Worm (Caenorhabditis elegans) whole organism, L4 larva: ENCODE data around the gene eif-3.F.

Experiments used
- D1046.2 ChIP-seq: fragments of 200-800 bp; sonication (Bioruptor generic); IDR thresholded peaks from 2 replicates; pipeline ENCODE4 v1.3.6; 2022; ENCODE audit warnings: missing genetic modification characterization, missing compliant biosample characterization
- F44E2.7 ChIP-seq: fragments of 200-800 bp; sonication (Bioruptor generic); IDR thresholded peaks from 2 replicates; pipeline ENCODE4 v2.1.2; 2022; ENCODE audit warnings: missing genetic modification characterization, missing compliant biosample characterization
- F49E8.2 ChIP-seq: sonication (generic microtip); optimal IDR thresholded peaks from 2 replicates; lab custom pipeline; 2016; ENCODE audit warnings: missing compliant biosample characterization, mild to moderate bottlenecking, missing genetic modification characterization, borderline replicate concordance
- T20F7.1 ChIP-seq: fragments of 200-800 bp; sonication (Bioruptor generic); optimal IDR thresholded peaks from 2 replicates; lab custom pipeline; 2018; ENCODE audit warnings: mild to moderate bottlenecking, missing genetic modification characterization, missing compliant biosample characterization
- Y48G9A.11 ChIP-seq: fragments of 200-800 bp; sonication (Bioruptor generic); IDR thresholded peaks from 2 replicates; pipeline ENCODE4 v1.3.6; 2022; ENCODE audit warnings: missing genetic modification reagents, missing genetic modification characterization, missing compliant biosample characterization
- Y75B8A.6 ChIP-seq: fragments of 200-800 bp; sonication (Bioruptor generic); IDR thresholded peaks from 2 replicates; pipeline ENCODE4 v1.3.6; 2022; ENCODE audit warnings: missing genetic modification reagents, missing genetic modification characterization, missing compliant biosample characterization
- ZK337.2 ChIP-seq: fragments of 200-800 bp; sonication (Bioruptor generic); IDR thresholded peaks from 2 replicates; pipeline ENCODE4 v1.3.6; 2022; ENCODE audit warnings: missing genetic modification reagents, missing genetic modification characterization, missing compliant biosample characterization
- aha-1 ChIP-seq: fragments of 150-350 bp; peaks from one replicate; lab custom pipeline; 2014; ENCODE audit warnings: missing biosample characterization, missing genetic modification characterization
- aly-2 ChIP-seq: sonication (generic microtip); optimal IDR thresholded peaks from 2 replicates; lab custom pipeline; 2018; ENCODE audit warnings: missing biosample characterization, missing genetic modification characterization
- ceh-20 ChIP-seq: fragments of 200-800 bp; sonication (Bioruptor generic); IDR thresholded peaks from 2 replicates; pipeline ENCODE4 v1.3.6; 2022; ENCODE audit warnings: missing genetic modification reagents, missing genetic modification characterization, missing compliant biosample characterization
- ceh-28 ChIP-seq: fragments of 150-350 bp; optimal IDR thresholded peaks from 2 replicates; lab custom pipeline; 2014; ENCODE audit warnings: missing biosample characterization, missing genetic modification reagents, missing genetic modification characterization
- ceh-82 ChIP-seq: sonication (generic microtip); optimal IDR thresholded peaks from 2 replicates; lab custom pipeline; 2017; ENCODE audit warnings: missing biosample characterization, missing genetic modification characterization
- daf-12 ChIP-seq: fragments of 150-350 bp; optimal IDR thresholded peaks from 2 replicates; lab custom pipeline; 2014; ENCODE audit warnings: missing biosample characterization, missing genetic modification reagents, missing genetic modification characterization
- daf-16 ChIP-seq, 3 experiments: sonication (generic microtip); optimal IDR thresholded peaks; 2 replicates each; lab custom pipeline; 2016 to 2017; ENCODE audit warnings: missing genetic modification characterization in 3 of 3, missing genetic modification reagents in 3 of 3, mild to moderate bottlenecking in 2 of 3, missing compliant biosample characterization in 2 of 3, missing biosample characterization in 1 of 3, moderate library complexity in 1 of 3
- daf-8 ChIP-seq: fragments of 200-800 bp; sonication (Bioruptor generic); IDR thresholded peaks from 2 replicates; pipeline ENCODE4 v1.3.6; 2022; ENCODE audit warnings: missing genetic modification characterization, missing compliant biosample characterization
- dmd-6 ChIP-seq: fragments of 200-800 bp; sonication (Bioruptor generic); IDR thresholded peaks from 2 replicates; pipeline ENCODE4 v1.3.6; 2022; ENCODE audit warnings: missing genetic modification reagents, missing genetic modification characterization, missing compliant biosample characterization
- dmd-8 ChIP-seq: fragments of 200-800 bp; sonication (Bioruptor generic); IDR thresholded peaks from 2 replicates; pipeline ENCODE4 v1.3.6; 2022; ENCODE audit warnings: missing genetic modification characterization, missing compliant biosample characterization
- fos-1 ChIP-seq: fragments of 150-350 bp; optimal IDR thresholded peaks from 2 replicates; lab custom pipeline; 2014; ENCODE audit warnings: missing biosample characterization, missing genetic modification characterization
- hif-1 ChIP-seq, 2 experiments: sonication (generic microtip); optimal IDR thresholded peaks; 2 replicates each; lab custom pipeline; 2016 to 2017; ENCODE audit warnings: missing compliant biosample characterization in 2 of 2, missing genetic modification characterization in 2 of 2, missing genetic modification reagents in 2 of 2, missing genotype in 2 of 2, mild to moderate bottlenecking in 1 of 2
- hlh-30 ChIP-seq: sonication (generic microtip); optimal IDR thresholded peaks from 2 replicates; lab custom pipeline; 2017; ENCODE audit warnings: antibody characterized with exemption, mild to moderate bottlenecking, missing genetic modification characterization, missing compliant biosample characterization; ENCODE audit not compliant: insufficient read depth
- lin-15B ChIP-seq: fragments of 150-350 bp; sonication (generic microtip); optimal IDR thresholded peaks from 3 replicates; lab custom pipeline; 2014; ENCODE audit warnings: missing biosample characterization, missing genetic modification characterization
- lsy-2 ChIP-seq, 2 experiments: fragments of 150-350 bp in 1 of 2; sonication (generic microtip) in 1 of 2; optimal IDR thresholded peaks; 2 replicates each; lab custom pipeline; 2014 to 2017; ENCODE audit warnings: missing biosample characterization in 2 of 2, missing genetic modification characterization in 2 of 2
- madf-5 ChIP-seq, 2 experiments: fragments of 200-800 bp; sonication (Bioruptor generic); IDR thresholded peaks; 2 replicates each; pipeline ENCODE4 v1.3.6; 2022; ENCODE audit warnings: missing compliant biosample characterization in 2 of 2, missing genetic modification characterization in 2 of 2
- madf-9 ChIP-seq: fragments of 200-800 bp; sonication (Bioruptor generic); conservative IDR thresholded peaks from 2 replicates; pipeline ENCODE4 v1.3.6; 2022; ENCODE audit warnings: missing genetic modification reagents, missing genetic modification characterization, missing compliant biosample characterization
- mdl-1 ChIP-seq, 2 experiments: fragments of 150-350 bp in 1 of 2; sonication (generic microtip) in 1 of 2; optimal IDR thresholded peaks; 2 replicates each; lab custom pipeline; 2014 to 2017; ENCODE audit warnings: missing biosample characterization in 2 of 2, missing genetic modification characterization in 2 of 2
- mxl-3 ChIP-seq: fragments of 200-800 bp; sonication (Bioruptor generic); optimal IDR thresholded peaks from 2 replicates; lab custom pipeline; 2018; ENCODE audit warnings: mild to moderate bottlenecking, missing genetic modification characterization, missing compliant biosample characterization
- nhr-11 ChIP-seq: fragments of 150-350 bp; optimal IDR thresholded peaks from 2 replicates; lab custom pipeline; 2014; ENCODE audit warnings: missing biosample characterization, missing genetic modification characterization
- nhr-237 ChIP-seq: sonication (generic microtip); optimal IDR thresholded peaks from 2 replicates; lab custom pipeline; 2017; ENCODE audit warnings: missing biosample characterization, missing genetic modification characterization
- pqm-1 ChIP-seq: sonication (generic microtip); optimal IDR thresholded peaks from 2 replicates; lab custom pipeline; 2017; ENCODE audit warnings: missing biosample characterization, missing genetic modification characterization
- saeg-2 ChIP-seq: fragments of 200-800 bp; sonication (Bioruptor generic); IDR thresholded peaks from 2 replicates; pipeline ENCODE4 v1.3.6; 2022; ENCODE audit warnings: missing genetic modification reagents, missing genetic modification characterization, missing compliant biosample characterization
- set-16 ChIP-seq: fragments of 200-800 bp; sonication (Bioruptor generic); IDR thresholded peaks from 2 replicates; pipeline ENCODE4 v1.3.6; 2022; ENCODE audit warnings: missing genetic modification reagents, missing genetic modification characterization, missing compliant biosample characterization
- snpc-4 ChIP-seq: fragments of 150-350 bp; optimal IDR thresholded peaks from 2 replicates; lab custom pipeline; 2014; ENCODE audit warnings: missing biosample characterization, missing genetic modification characterization
- spr-3 ChIP-seq: fragments of 200-800 bp; sonication (Bioruptor generic); optimal IDR thresholded peaks from 2 replicates; lab custom pipeline; 2018; ENCODE audit warnings: mild to moderate bottlenecking, missing genetic modification characterization, missing compliant biosample characterization
- unc-62 ChIP-seq, 3 experiments: fragments of 150-350 bp in 1 of 3; sonication (generic microtip); optimal IDR thresholded peaks in 2 of 3; peaks in 1 of 3; 1 replicate in 1 of 3; 2 replicates in 2 of 3; lab custom pipeline; 2014 to 2017; ENCODE audit warnings: missing biosample characterization in 3 of 3, missing genetic modification characterization in 3 of 3, missing genetic modification reagents in 3 of 3, missing genotype in 1 of 3
- zfp-3 ChIP-seq: fragments of 200-800 bp; sonication (Bioruptor generic); conservative IDR thresholded peaks from 2 replicates; pipeline ENCODE4 v1.3.6; 2022; ENCODE audit warnings: missing genetic modification reagents, missing genetic modification characterization, missing compliant biosample characterization

eif-3.F gene

DNA sequence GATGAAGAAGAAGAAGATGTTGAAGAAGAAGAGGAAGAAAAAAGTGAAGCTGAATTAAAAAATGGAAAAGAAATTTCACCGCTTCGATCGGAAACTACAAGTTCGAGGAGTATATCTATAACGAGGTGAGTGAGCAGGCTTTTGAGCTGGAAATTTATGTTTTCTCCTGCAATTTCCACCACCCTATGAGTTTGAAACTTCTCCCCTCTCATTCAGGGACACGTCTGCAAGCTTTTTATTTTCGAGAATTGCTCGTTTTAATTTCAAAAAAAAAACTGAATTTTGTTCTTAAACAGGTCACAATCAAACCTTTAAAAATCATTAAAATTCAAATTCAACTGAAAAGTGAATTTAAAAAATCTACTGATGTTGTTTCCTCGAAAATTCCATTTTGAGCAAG is 30.8 kb downstream of the eif-3.F start:
- no peak for TF ChIP-seq saeg-2 (GFP tag; lab: Robert Waterston, UW)
- peak in 1 of 2 experiments; percentile 72 for TF ChIP-seq unc-62 (GFP tag; optimal IDR thresholded peaks at IDR 0.05 in 1 of 2; lab: Kevin White, UChicago)
- no peak for TF ChIP-seq unc-62 (tag; optimal IDR thresholded peaks at IDR 0.05; lab: Kevin White, UChicago)
- no peak for TF ChIP-seq pqm-1 (tag; lab: Kevin White, UChicago)
- no peak for TF ChIP-seq ceh-28 (tag; lab: Kevin White, UChicago)

DNA sequence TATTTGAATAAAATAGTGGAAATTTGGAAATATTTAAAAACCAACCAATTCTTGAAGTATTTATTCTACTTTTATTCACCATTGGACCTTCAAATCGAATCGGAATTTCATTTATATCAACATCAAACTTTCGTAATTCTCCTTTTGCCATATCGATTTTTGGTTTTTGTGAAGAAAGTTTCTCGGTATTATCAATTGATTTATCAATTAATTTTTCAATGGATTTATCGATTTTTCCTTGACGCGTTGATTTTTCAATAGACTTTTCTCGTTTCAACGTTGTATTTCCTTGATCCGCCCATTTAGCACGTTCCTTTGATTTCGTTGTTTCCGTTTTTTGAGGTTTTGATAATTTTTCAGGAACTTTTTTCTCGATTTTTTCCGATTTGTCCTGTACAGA is 38.0 kb downstream of the eif-3.F start:
- TF ChIP-seq ceh-28 (tag; lab: Kevin White, UChicago): peak; percentile 56
- TF ChIP-seq Y75B8A.6 (GFP tag; lab: Robert Waterston, UW): no peak

DNA sequence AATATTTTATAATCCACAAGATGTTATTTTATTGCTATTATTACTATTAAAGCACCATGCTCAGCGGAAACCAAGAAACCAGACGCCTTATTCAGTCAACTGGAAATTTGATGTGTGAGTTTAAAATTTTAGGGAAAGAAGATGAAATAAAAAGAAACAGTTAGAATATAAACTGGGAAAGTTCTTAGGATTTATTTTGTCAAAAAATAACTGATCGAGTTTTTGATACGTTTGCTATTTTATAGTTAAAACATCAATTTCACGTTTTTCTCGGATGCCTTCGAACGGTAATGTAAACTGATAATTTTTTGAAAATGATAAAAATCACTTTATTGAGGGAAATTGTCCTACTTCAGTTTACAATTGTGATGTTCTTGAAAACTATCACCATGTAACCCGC is 41.0 kb downstream of the eif-3.F start, which contains the start of gene C06C3.3:
Gene C06C3.3 (minus strand): TSS at position 101 of the 400 bp plus-strand sequence.
- TF ChIP-seq zfp-3 (GFP tag; lab: Robert Waterston, UW): no peak
- no peak for TF ChIP-seq daf-8 (GFP tag; lab: Robert Waterston, UW)
- no peak for TF ChIP-seq fos-1

DNA sequence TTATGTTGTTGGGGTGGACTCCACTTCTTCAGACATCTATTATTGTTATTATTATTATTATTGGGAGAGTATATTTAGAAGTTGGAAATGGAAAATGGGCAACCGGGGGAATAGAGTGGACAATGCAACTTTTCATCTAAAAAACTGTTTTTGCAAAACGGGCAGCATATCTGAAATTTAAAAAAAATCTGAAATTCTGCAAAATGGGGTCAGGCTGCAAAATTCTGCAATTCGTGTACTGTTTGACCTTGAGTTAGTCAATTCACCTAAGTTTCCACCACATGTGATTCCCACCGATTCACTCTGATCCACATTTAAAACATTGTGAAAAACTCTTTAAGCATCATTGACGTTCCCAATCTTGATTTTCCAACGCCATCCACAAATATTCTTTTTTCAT is 41.5 kb downstream of the eif-3.F start, which contains the start of gene C06C3.4:
Gene C06C3.4 (plus strand): TSS at position 301 of the 400 bp plus-strand sequence.
- TF ChIP-seq dmd-8 (GFP tag; lab: Robert Waterston, UW): no peak
- no peak for TF ChIP-seq dmd-6 (GFP tag; lab: Robert Waterston, UW)
- TF ChIP-seq madf-9 (GFP tag; lab: Robert Waterston, UW): no peak
- TF ChIP-seq aly-2 (tag; lab: Kevin White, UChicago): no peak

DNA sequence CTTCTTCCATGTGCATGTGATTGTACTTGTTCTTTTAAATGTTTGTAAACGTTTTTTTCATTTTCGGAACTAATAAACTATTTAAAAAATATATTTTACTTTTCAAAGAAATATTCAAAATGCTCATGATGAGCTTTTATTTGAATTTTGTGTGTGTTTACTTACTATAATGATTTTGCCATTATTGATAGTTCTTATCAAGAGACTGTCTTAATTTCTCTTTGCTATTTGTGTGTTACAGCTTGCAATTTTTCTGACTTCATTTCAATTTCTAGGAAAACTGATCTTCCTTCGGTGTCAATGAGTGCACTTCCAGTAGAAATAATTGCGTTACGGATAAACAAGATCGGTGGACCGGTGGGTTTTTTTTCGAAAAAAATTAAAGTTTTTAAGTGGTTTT is 43.4 kb downstream of the eif-3.F start, which contains the start of gene C06C3.12:
Gene C06C3.12 (plus strand): TSS at position 301 of the 400 bp plus-strand sequence.
- TF ChIP-seq daf-16 (GFP tag; optimal IDR thresholded peaks at IDR 0.05; lab: Kevin White, UChicago): no peak
- peak; percentile 43 for TF ChIP-seq daf-16 (tag; optimal IDR thresholded peaks at IDR 0.05; lab: Kevin White, UChicago)
- no peak for TF ChIP-seq daf-8 (GFP tag; lab: Robert Waterston, UW)

DNA sequence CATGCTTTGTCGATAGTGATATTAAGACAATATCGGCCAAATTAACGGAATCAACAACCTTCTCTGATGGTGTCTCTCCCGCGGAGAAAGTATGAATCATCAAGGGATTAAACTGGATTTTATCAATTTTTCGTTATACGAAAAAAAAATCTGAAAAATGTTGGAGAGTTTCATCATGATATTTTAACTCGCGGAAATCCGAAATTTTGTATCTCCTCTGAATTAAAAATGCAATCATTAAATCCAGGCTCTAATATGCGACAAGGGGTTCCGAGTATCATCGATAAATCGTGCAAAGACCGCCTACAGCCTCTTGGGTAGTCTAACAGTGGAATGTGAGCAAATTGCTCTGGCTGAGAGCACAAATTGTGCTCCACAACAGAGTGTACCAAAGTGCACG is 45.7 kb downstream of the eif-3.F start, which contains the start of gene C06C3.10:
Gene C06C3.10 (minus strand): TSS at position 101 of the 400 bp plus-strand sequence.
- no peak for TF ChIP-seq saeg-2 (GFP tag; lab: Robert Waterston, UW)
- TF ChIP-seq dmd-6 (GFP tag; lab: Robert Waterston, UW): no peak
- no peak for TF ChIP-seq F44E2.7
- TF ChIP-seq mxl-3 (GFP tag; lab: Kevin White, UChicago): no peak
- no peak for TF ChIP-seq ceh-82 (tag; lab: Kevin White, UChicago)
- no peak for TF ChIP-seq D1046.2 (GFP tag; lab: Robert Waterston, UW)
- no peak for TF ChIP-seq aha-1
- no peak for TF ChIP-seq nhr-237 (tag; lab: Kevin White, UChicago)
- no peak for TF ChIP-seq lin-15B
- no peak for TF ChIP-seq ZK337.2
- TF ChIP-seq spr-3 (GFP tag; lab: Kevin White, UChicago): no peak
- TF ChIP-seq, all 104 proteins: peak for 0

DNA sequence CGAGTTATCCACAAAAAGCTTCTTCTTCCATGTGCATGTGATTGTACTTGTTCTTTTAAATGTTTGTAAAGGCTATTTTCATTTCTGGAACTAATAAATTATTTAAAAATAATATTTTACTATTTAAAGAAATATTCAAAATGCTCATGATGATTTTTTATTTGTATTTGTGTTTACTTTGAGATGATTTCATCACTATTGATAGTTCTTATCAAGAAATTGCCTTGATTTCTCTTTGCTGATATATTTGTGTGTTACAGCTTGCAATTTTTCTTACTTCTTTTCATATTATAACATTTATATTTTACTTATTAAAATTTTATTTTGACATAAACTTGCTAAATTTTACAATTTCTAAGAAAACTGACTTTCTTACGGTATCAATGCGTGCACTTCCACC is 46.7 kb downstream of the eif-3.F start:
- TF ChIP-seq Y48G9A.11: no peak
- TF ChIP-seq pqm-1 (tag; lab: Kevin White, UChicago): peak; percentile 26
- TF ChIP-seq fos-1: no peak
- TF ChIP-seq hlh-30 (tag; lab: Kevin White, UChicago): no peak
- TF ChIP-seq daf-16 (GFP tag; optimal IDR thresholded peaks at IDR 0.05; lab: Kevin White, UChicago): no peak
- peak; percentile 72 for TF ChIP-seq daf-16 (tag; optimal IDR thresholded peaks at IDR 0.05; lab: Kevin White, UChicago)

DNA sequence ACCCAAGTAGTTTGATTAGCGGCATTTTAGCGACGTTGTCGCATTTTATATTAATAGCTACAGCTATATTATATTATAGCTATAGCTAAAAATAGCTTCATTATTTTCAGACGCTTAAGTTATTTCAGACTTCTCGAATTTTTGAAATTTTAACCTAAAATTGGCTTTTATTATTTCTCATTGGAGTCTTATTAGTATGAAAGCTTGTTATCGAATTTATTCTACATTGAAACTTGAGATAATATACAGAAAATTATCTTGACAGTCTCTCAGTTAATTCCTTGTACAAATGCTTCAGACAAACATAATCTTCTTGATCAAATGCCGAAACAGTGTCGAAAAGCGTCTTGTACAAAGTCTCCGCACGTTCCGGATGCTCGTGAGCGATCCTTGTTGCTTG is 48.4 kb downstream of the eif-3.F start, which contains the start of gene srh-48:
Gene srh-48 (plus strand): TSS at position 301 of the 400 bp plus-strand sequence.
- no peak for TF ChIP-seq daf-12 (tag; lab: Kevin White, UChicago)
- TF ChIP-seq pqm-1 (tag; lab: Kevin White, UChicago): no peak
- no peak for TF ChIP-seq Y48G9A.11
- TF ChIP-seq lsy-2 (tag; optimal IDR thresholded peaks at IDR 0.05; lab: Kevin White, UChicago): no peak
- TF ChIP-seq T20F7.1: no peak
- no peak for TF ChIP-seq nhr-11 (tag; lab: Kevin White, UChicago)
- TF ChIP-seq snpc-4: no peak
- no peak for TF ChIP-seq hif-1 (tag; optimal IDR thresholded peaks at IDR 0.05; lab: Kevin White, UChicago)
- TF ChIP-seq saeg-2 (GFP tag; lab: Robert Waterston, UW): no peak
- TF ChIP-seq ceh-28 (tag; lab: Kevin White, UChicago): no peak
- no peak for TF ChIP-seq set-16
- no peak for TF ChIP-seq mdl-1 (tag; optimal IDR thresholded peaks at IDR 0.05; lab: Kevin White, UChicago)
- TF ChIP-seq madf-5 (GFP tag; IDR thresholded peaks at IDR 0.05; lab: Robert Waterston, UW): no peak
- TF ChIP-seq F49E8.2 (tag; lab: Kevin White, UChicago): no peak
- TF ChIP-seq ceh-82 (tag; lab: Kevin White, UChicago): no peak
- TF ChIP-seq ceh-20 (GFP tag; lab: Robert Waterston, UW): no peak
